Worm (Caenorhabditis elegans) whole organism, L2 larva: Measurements from ENCODE around the gene C13G5.2.

Source experiments
- C34F6.9 ChIP-seq: fragments of 150-350 bp; optimal IDR thresholded peaks from 2 replicates; lab custom pipeline; 2014; ENCODE audit warnings: missing biosample characterization, missing genetic modification characterization
- Y55F3AM.14 ChIP-seq: fragments of 200-800 bp; sonication (Bioruptor generic); optimal IDR thresholded peaks from 2 replicates; lab custom pipeline; 2018; ENCODE audit warnings: mild to moderate bottlenecking, missing genetic modification characterization, missing compliant biosample characterization
- ZK546.5 ChIP-seq: sonication (generic microtip); optimal IDR thresholded peaks from 2 replicates; lab custom pipeline; 2017; ENCODE audit warnings: missing biosample characterization, missing genetic modification characterization
- aly-2 ChIP-seq: fragments of 150-350 bp; optimal IDR thresholded peaks from 2 replicates; lab custom pipeline; 2014; ENCODE audit warnings: missing biosample characterization, missing genetic modification characterization
- ama-1 ChIP-seq: fragments of 150-350 bp; optimal IDR thresholded peaks from 2 replicates; lab custom pipeline; 2018; ENCODE audit warnings: inconsistent platforms
- ceh-82 ChIP-seq: fragments of 150-350 bp; optimal IDR thresholded peaks from 2 replicates; lab custom pipeline; 2014; ENCODE audit warnings: missing biosample characterization, missing genetic modification characterization
- crh-2 ChIP-seq: sonication (generic microtip); optimal IDR thresholded peaks from 2 replicates; lab custom pipeline; 2017; ENCODE audit warnings: missing biosample characterization, missing genetic modification characterization
- dmd-4 ChIP-seq: sonication (generic microtip); optimal IDR thresholded peaks from 2 replicates; lab custom pipeline; 2017; ENCODE audit warnings: missing biosample characterization, missing genetic modification characterization
- elt-1 ChIP-seq: fragments of 150-350 bp; optimal IDR thresholded peaks from 2 replicates; lab custom pipeline; 2014; ENCODE audit warnings: missing biosample characterization, missing genetic modification characterization
- elt-3 ChIP-seq: sonication (generic microtip); optimal IDR thresholded peaks from 2 replicates; lab custom pipeline; 2017; ENCODE audit warnings: missing biosample characterization, missing genetic modification characterization
- fos-1 ChIP-seq: fragments of 150-350 bp; optimal IDR thresholded peaks from 2 replicates; lab custom pipeline; 2014; ENCODE audit warnings: missing biosample characterization, missing genetic modification characterization
- gmeb-1 ChIP-seq: fragments of 150-350 bp; optimal IDR thresholded peaks from 2 replicates; lab custom pipeline; 2014; ENCODE audit warnings: missing biosample characterization, missing genetic modification characterization
- lin-13 ChIP-seq: fragments of 150-350 bp; optimal IDR thresholded peaks from 2 replicates; lab custom pipeline; 2014; ENCODE audit warnings: missing biosample characterization, missing genetic modification reagents, missing genetic modification characterization
- lin-39 ChIP-seq: fragments of 150-350 bp; optimal IDR thresholded peaks from 2 replicates; lab custom pipeline; 2014; ENCODE audit warnings: missing biosample characterization, missing genetic modification reagents, missing genetic modification characterization
- lsy-2 ChIP-seq, 2 experiments: fragments of 150-350 bp in 1 of 2; sonication (generic microtip) in 1 of 2; optimal IDR thresholded peaks; 2 replicates each; lab custom pipeline; 2014 to 2017; ENCODE audit warnings: missing biosample characterization in 2 of 2, missing genetic modification characterization in 2 of 2
- mbf-1 ChIP-seq: sonication (generic microtip); optimal IDR thresholded peaks from 2 replicates; lab custom pipeline; 2017; ENCODE audit warnings: missing biosample characterization, missing genetic modification characterization
- nhr-10 ChIP-seq: sonication (generic microtip); optimal IDR thresholded peaks from 2 replicates; lab custom pipeline; 2017; ENCODE audit warnings: missing biosample characterization, missing genetic modification characterization
- nhr-11 ChIP-seq: fragments of 150-350 bp; optimal IDR thresholded peaks from 2 replicates; lab custom pipeline; 2014; ENCODE audit warnings: missing biosample characterization, missing genetic modification characterization
- nhr-12 ChIP-seq: fragments of 150-350 bp; optimal IDR thresholded peaks from 2 replicates; lab custom pipeline; 2014; ENCODE audit warnings: missing biosample characterization, missing genetic modification characterization
- nhr-129 ChIP-seq: fragments of 150-350 bp; optimal IDR thresholded peaks from 2 replicates; lab custom pipeline; 2014; ENCODE audit warnings: missing biosample characterization, missing genetic modification characterization
- nhr-23 ChIP-seq: fragments of 150-350 bp; optimal IDR thresholded peaks from 2 replicates; lab custom pipeline; 2014; ENCODE audit warnings: missing biosample characterization, missing genetic modification reagents, missing genetic modification characterization
- nhr-25 ChIP-seq: fragments of 150-350 bp; sonication (generic microtip); optimal IDR thresholded peaks from 3 replicates; lab custom pipeline; 2014; ENCODE audit warnings: missing biosample characterization, missing genetic modification characterization
- nhr-77 ChIP-seq: fragments of 150-350 bp; optimal IDR thresholded peaks from 2 replicates; lab custom pipeline; 2014; ENCODE audit warnings: missing biosample characterization, missing genetic modification characterization
- peb-1 ChIP-seq: fragments of 150-350 bp; optimal IDR thresholded peaks from 2 replicates; lab custom pipeline; 2014; ENCODE audit warnings: missing biosample characterization, missing genetic modification characterization
- sem-4 ChIP-seq: fragments of 150-350 bp; optimal IDR thresholded peaks from 2 replicates; lab custom pipeline; 2014; ENCODE audit warnings: missing biosample characterization, missing genetic modification reagents, missing genetic modification characterization
- sma-3 ChIP-seq: sonication (generic microtip); optimal IDR thresholded peaks from 2 replicates; lab custom pipeline; 2016; ENCODE audit warnings: missing genetic modification reagents, missing genetic modification characterization, missing compliant biosample characterization
- sma-9 ChIP-seq, 2 experiments: fragments of 150-350 bp in 1 of 2; sonication (generic microtip) in 1 of 2; optimal IDR thresholded peaks; 2 replicates each; lab custom pipeline; 2014 to 2016; ENCODE audit warnings: missing genetic modification characterization in 2 of 2, mild to moderate bottlenecking in 1 of 2, missing biosample characterization in 1 of 2, missing compliant biosample characterization in 1 of 2, missing genetic modification reagents in 1 of 2, moderate library complexity in 1 of 2
- snpc-4 ChIP-seq: fragments of 150-350 bp; optimal IDR thresholded peaks from 2 replicates; lab custom pipeline; 2014; ENCODE audit warnings: missing biosample characterization, missing genetic modification characterization
- unc-55 ChIP-seq: fragments of 150-350 bp; sonication (generic microtip); optimal IDR thresholded peaks from 3 replicates; lab custom pipeline; 2014; ENCODE audit warnings: missing biosample characterization, missing genetic modification reagents, missing genetic modification characterization
- ztf-1 ChIP-seq: fragments of 200-800 bp; sonication (Bioruptor generic); conservative IDR thresholded peaks from 2 replicates; pipeline ENCODE4 v1.3.6; 2022; ENCODE audit warnings: missing genetic modification characterization, missing compliant biosample characterization
- ztf-11 ChIP-seq: sonication (generic microtip); optimal IDR thresholded peaks from 2 replicates; lab custom pipeline; 2017; ENCODE audit warnings: missing biosample characterization, missing genetic modification characterization

C13G5.2 gene

DNA sequence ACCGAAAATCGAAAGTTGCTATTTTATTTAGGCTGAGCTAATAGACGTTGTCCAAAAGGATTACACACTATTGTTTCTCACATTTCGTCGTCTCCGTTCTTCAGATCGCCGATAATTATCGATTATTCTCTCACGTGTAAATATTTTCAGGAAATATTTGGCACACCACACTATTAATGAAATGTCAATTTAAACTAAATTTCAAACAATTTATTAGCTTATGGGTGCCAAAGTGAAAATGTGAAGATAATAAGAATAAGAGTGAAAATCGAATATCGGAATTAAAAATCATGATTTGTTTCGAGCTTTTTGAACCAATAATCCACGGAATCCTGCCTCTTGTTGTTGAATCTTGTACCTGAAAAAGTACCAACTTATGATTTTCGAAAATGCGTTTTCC lies 1.7 kb downstream of the C13G5.2 start, which contains the start of gene C06E1.11:
Gene C06E1.11 (minus strand): TSS at position 101 of the 400 bp plus-strand sequence.
- TF ChIP-seq Y55F3AM.14 (GFP tag; lab: Kevin White, UChicago) = no peak
- TF ChIP-seq dmd-4 = no peak
- TF ChIP-seq ama-1 (lab: Kevin White, UChicago) = no peak
- no peak for TF ChIP-seq sma-3 (GFP tag; lab: Kevin White, UChicago)
- TF ChIP-seq peb-1 (tag; lab: Kevin White, UChicago) = no peak
- TF ChIP-seq nhr-12 = no peak
- TF ChIP-seq nhr-23 (tag; lab: Kevin White, UChicago) = no peak

- TF ChIP-seq C34F6.9 = peak; percentile 71
- TF ChIP-seq ztf-11 (tag; lab: Kevin White, UChicago) = no peak
- TF ChIP-seq ama-1 (lab: Kevin White, UChicago) = no peak
- no peak for TF ChIP-seq Y55F3AM.14 (GFP tag; lab: Kevin White, UChicago)
- peak in 1 of 2 experiments; percentile 36 for TF ChIP-seq lsy-2 (tag; optimal IDR thresholded peaks at IDR 0.05; lab: Kevin White, UChicago)
- peak; percentile 91 for TF ChIP-seq gmeb-1 (tag; lab: Kevin White, UChicago)
- peak; percentile 74 for TF ChIP-seq unc-55 (GFP tag; lab: Kevin White, UChicago)
These were observed 3.8 kb downstream of the C13G5.2 start, which contains the start of gene rha-2 for ce11 chrIII:8614490-8614889. rha-2 (minus strand) TSS chrIII:8614569.

- TF ChIP-seq sma-9 (GFP tag; optimal IDR thresholded peaks at IDR 0.05; lab: Kevin White, UChicago) = no peak
- no peak for TF ChIP-seq sma-9 (tag; optimal IDR thresholded peaks at IDR 0.05; lab: Kevin White, UChicago)
- TF ChIP-seq ztf-1 (GFP tag; lab: Robert Waterston, UW) = no peak
- no peak for TF ChIP-seq elt-3 (tag; lab: Kevin White, UChicago)
- no peak for TF ChIP-seq sma-3 (GFP tag; lab: Kevin White, UChicago)
- no peak for TF ChIP-seq lin-13 (GFP tag; lab: Kevin White, UChicago)
- TF ChIP-seq nhr-25 = no peak
These were observed 4.7 kb downstream of the C13G5.2 start for ce11 chrIII:8613573-8613972.

- TF ChIP-seq nhr-77 (tag; lab: Kevin White, UChicago) (no peak), crh-2 (tag; lab: Kevin White, UChicago) (no peak), lin-13 (GFP tag; lab: Kevin White, UChicago) (no peak), ztf-1 (GFP tag; lab: Robert Waterston, UW) (no peak), ceh-82 (tag; lab: Kevin White, UChicago) (no peak)
These were observed 7.0 kb downstream of the C13G5.2 start for ce11 chrIII:8611282-8611681.

ce11 chrIII:8609683-8610082 lies 8.6 kb downstream of the C13G5.2 start, which contains the start of gene C06E1.9:
C06E1.9 (minus strand) TSS chrIII:8609783.
- TF ChIP-seq dmd-4 (no peak), lsy-2 (tag; optimal IDR thresholded peaks at IDR 0.05; lab: Kevin White, UChicago) (no peak), ZK546.5 (tag; lab: Kevin White, UChicago) (no peak), nhr-10 (tag; lab: Kevin White, UChicago) (no peak), ceh-82 (tag; lab: Kevin White, UChicago) (no peak), lin-13 (GFP tag; lab: Kevin White, UChicago) (no peak), snpc-4 (tag; lab: Kevin White, UChicago) (no peak), ama-1 (lab: Kevin White, UChicago) (no peak), aly-2 (no peak), C34F6.9 (no peak), nhr-129 (no peak)

ce11 chrIII:8605532-8605931 lies 12.7 kb downstream of the C13G5.2 start, which contains the start of gene C06E1.1:
C06E1.1 (plus strand) TSS chrIII:8605832.
- TF ChIP-seq nhr-77 (tag; lab: Kevin White, UChicago) = no peak
- no peak for TF ChIP-seq C34F6.9
- TF ChIP-seq lin-13 (GFP tag; lab: Kevin White, UChicago) = no peak
- TF ChIP-seq mbf-1 (tag; lab: Kevin White, UChicago) = no peak
- TF ChIP-seq sem-4 (tag; lab: Kevin White, UChicago) = no peak
- TF ChIP-seq lin-39 (tag; lab: Kevin White, UChicago) = no peak
- TF ChIP-seq elt-1 (tag; lab: Kevin White, UChicago) = no peak
- TF ChIP-seq crh-2 (tag; lab: Kevin White, UChicago) = no peak
- TF ChIP-seq fos-1 (tag; lab: Kevin White, UChicago) = no peak
- TF ChIP-seq nhr-11 (tag; lab: Kevin White, UChicago) = no peak
- no peak for TF ChIP-seq ZK546.5 (tag; lab: Kevin White, UChicago)
